Fruit fly (Drosophila melanogaster) whole organism, embryonic: ENCODE data around the gene CG8289.

Experiments used
- Blimp-1 ChIP-seq: fragments of 200-800 bp; sonication (Bioruptor generic); optimal IDR thresholded peaks from 3 replicates; lab custom pipeline; 2018; ENCODE audit warnings: missing biosample characterization, missing genetic modification characterization, mild to moderate bottlenecking, moderate library complexity, missing genetic modification reagents
- CG1024 ChIP-seq: fragments of 200-800 bp; sonication (Bioruptor generic); IDR thresholded peaks from 2 replicates; pipeline ENCODE4 v1.3.6; 2022; ENCODE audit warnings: missing biosample characterization, missing genetic modification characterization
- CG12236 ChIP-seq: fragments of 200-800 bp; sonication (Bioruptor generic); optimal IDR thresholded peaks from 2 replicates; lab custom pipeline; 2016; ENCODE audit warnings: missing biosample characterization, missing genetic modification characterization
- CG13123 ChIP-seq: fragments of 200-800 bp; sonication (Bioruptor generic); optimal IDR thresholded peaks from 2 replicates; lab custom pipeline; 2016; ENCODE audit warnings: missing biosample characterization, missing genetic modification characterization
- CTCF ChIP-seq: fragments of 200-800 bp; sonication (Bioruptor generic); optimal IDR thresholded peaks from 2 replicates; lab custom pipeline; 2017; ENCODE audit warnings: missing biosample characterization, mild to moderate bottlenecking, missing genetic modification characterization, moderate library complexity
- Hsf ChIP-seq: fragments of 200-800 bp; sonication (Bioruptor generic); optimal IDR thresholded peaks from 3 replicates; lab custom pipeline; 2016; ENCODE audit warnings: missing biosample characterization, missing genetic modification characterization
- Med ChIP-seq: fragments of 200-800 bp; sonication (Bioruptor generic); peaks from one replicate; lab custom pipeline; 2016; ENCODE audit warnings: missing biosample characterization, missing genetic modification characterization, mild to moderate bottlenecking, inconsistent platforms, moderate library complexity
- Oli ChIP-seq: fragments of 200-800 bp; sonication (Bioruptor generic); optimal IDR thresholded peaks from 2 replicates; lab custom pipeline; 2018; ENCODE audit warnings: missing biosample characterization, mild to moderate bottlenecking, missing genetic modification characterization, moderate library complexity
- Pdp1 ChIP-seq, 2 experiments: fragments of 200-800 bp; sonication (Bioruptor generic); optimal IDR thresholded peaks; 3 replicates each; lab custom pipeline; 2016; ENCODE audit warnings: missing biosample characterization in 2 of 2, missing genetic modification characterization in 2 of 2, mild to moderate bottlenecking in 1 of 2, moderate library complexity in 1 of 2
- Spps ChIP-seq: fragments of 200-800 bp; sonication (Bioruptor generic); optimal IDR thresholded peaks from 2 replicates; lab custom pipeline; 2018; ENCODE audit warnings: missing biosample characterization, mild to moderate bottlenecking, missing genetic modification characterization
- Ssrp ChIP-seq: fragments of 200-800 bp; sonication (Bioruptor generic); optimal IDR thresholded peaks from 2 replicates; lab custom pipeline; 2018; ENCODE audit warnings: missing biosample characterization, mild to moderate bottlenecking, missing genetic modification characterization, moderate library complexity
- abd-A ChIP-seq: fragments of 200-800 bp; sonication (Bioruptor generic); optimal IDR thresholded peaks from 3 replicates; lab custom pipeline; 2019; ENCODE audit warnings: missing biosample characterization, mild to moderate bottlenecking, missing genetic modification characterization, moderate library complexity
- ap ChIP-seq: fragments of 200-800 bp; sonication (Bioruptor generic); IDR thresholded peaks from 2 replicates; pipeline ENCODE4 v1.3.6; 2022; ENCODE audit warnings: missing biosample characterization, missing genetic modification characterization
- cad ChIP-seq: fragments of >200 bp; optimal IDR thresholded peaks from 2 replicates; lab custom pipeline; 2017; ENCODE audit warnings: missing biosample characterization, missing genetic modification characterization
- chinmo ChIP-seq: fragments of 200-800 bp; sonication (Bioruptor generic); IDR thresholded peaks from 4 replicates; pipeline ENCODE4 v1.3.6; 2022; ENCODE audit warnings: missing biosample characterization, missing genetic modification characterization; ENCODE audit not compliant: partially characterized antibody
- row ChIP-seq: fragments of 200-800 bp; sonication (Bioruptor generic); IDR thresholded peaks from 3 replicates; pipeline ENCODE4 v1.3.6; 2022; ENCODE audit warnings: missing biosample characterization, missing genetic modification characterization
- sd ChIP-seq: fragments of 200-800 bp; sonication (Bioruptor generic); optimal IDR thresholded peaks from 3 replicates; lab custom pipeline; 2018; ENCODE audit warnings: missing biosample characterization, mild to moderate bottlenecking, missing genetic modification characterization, moderate library complexity
- sens ChIP-seq: fragments of 200-800 bp; sonication (Bioruptor generic); peaks from one replicate; lab custom pipeline; 2016; ENCODE audit warnings: missing biosample characterization, missing genetic modification characterization
- sna ChIP-seq: fragments of 200-800 bp; sonication (Bioruptor generic); IDR thresholded peaks from 2 replicates; pipeline ENCODE4 v1.3.6; 2022; ENCODE audit warnings: missing biosample characterization, missing genetic modification characterization; ENCODE audit not compliant: partially characterized antibody
- unc-4 ChIP-seq: fragments of 200-800 bp; sonication (Bioruptor generic); IDR thresholded peaks from 2 replicates; pipeline ENCODE4 v1.3.6; 2022; ENCODE audit warnings: missing biosample characterization, missing genetic modification characterization; ENCODE audit not compliant: partially characterized antibody
- vvl ChIP-seq: fragments of 200-800 bp; sonication (Bioruptor generic); IDR thresholded peaks from 2 replicates; pipeline ENCODE4 v1.3.6; 2022; ENCODE audit warnings: missing biosample characterization, missing genetic modification characterization

The CG8289 gene

dm6 chrX:17588134-17588533 is 47.7 kb downstream of the CG8289 start (continued):
- peak; percentile 71 for TF ChIP-seq sens
- no peak for TF ChIP-seq sna (GFP tag; lab: Robert Waterston, UW)
- no peak for TF ChIP-seq Hsf
- TF ChIP-seq CG1024, result no peak
- TF ChIP-seq Oli, result peak; percentile 48
- TF ChIP-seq cad, result no peak

DNA sequence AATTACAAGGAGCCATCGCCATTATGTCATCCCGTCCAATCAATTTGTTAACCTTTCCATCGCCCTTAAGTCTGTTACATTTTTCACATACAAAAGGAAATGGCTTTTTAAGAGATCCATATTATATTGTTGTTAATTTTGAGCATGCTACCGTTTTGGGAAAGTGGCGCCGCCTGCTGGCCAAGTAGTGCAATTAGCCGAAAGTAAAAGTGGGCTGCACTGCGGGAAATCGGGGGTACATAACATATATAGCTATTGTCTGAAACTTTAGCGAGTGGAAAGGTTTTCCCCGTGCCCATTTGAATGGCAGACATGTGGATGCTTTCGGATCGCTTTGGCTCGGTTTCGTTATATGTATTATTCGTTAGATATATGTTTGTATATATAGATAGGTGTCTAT is 50.0 kb downstream of the CG8289 start:
- TF ChIP-seq Pdp1 (GFP tag; optimal IDR thresholded peaks at IDR 0.05; lab: Kevin White, UChicago) (no peak), Med (GFP tag; lab: Kevin White, UChicago) (peak; percentile 35), CTCF (GFP tag; lab: Kevin White, UChicago) (peak; percentile 85), ap (GFP tag; lab: Robert Waterston, UW) (no peak), Blimp-1 (peak; percentile 92), unc-4 (GFP tag; lab: Robert Waterston, UW) (no peak), Spps (tag; lab: Kevin White, UChicago) (no peak), row (GFP tag; lab: Robert Waterston, UW) (0 out of 3 replicates have a peak, but pooled peaks have one; percentile 18)

DNA sequence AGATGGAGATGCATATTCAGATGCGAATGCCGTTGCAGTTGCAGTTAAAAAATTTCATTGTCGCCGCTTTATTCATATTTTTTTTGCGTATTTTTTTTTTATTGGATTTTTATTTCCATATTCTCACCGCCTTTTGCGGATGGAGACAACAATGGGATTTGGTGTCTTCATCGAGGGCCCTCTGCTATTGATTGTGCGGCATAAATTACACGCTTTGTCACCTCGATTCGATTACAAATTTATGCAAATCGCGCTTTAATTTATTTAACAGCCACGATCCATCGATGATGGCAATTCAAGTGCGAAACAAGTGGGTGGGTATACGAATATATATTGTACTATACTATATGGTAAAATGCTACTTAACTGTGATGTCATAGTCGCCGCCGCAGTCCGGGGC is 52.1 kb downstream of the CG8289 start:
- TF ChIP-seq vvl, result peak; percentile 78
- TF ChIP-seq chinmo, result peak; percentile 62; the same call in 2 of the 4 replicates
- TF ChIP-seq CG13123 (GFP tag; lab: Kevin White, UChicago), result no peak
- peak; percentile 63 for TF ChIP-seq sd (tag; lab: Kevin White, UChicago)
- no peak for TF ChIP-seq Ssrp (tag; lab: Kevin White, UChicago)
- no peak for TF ChIP-seq CG12236 (GFP tag; lab: Kevin White, UChicago)
- TF ChIP-seq abd-A (tag; lab: Kevin White, UChicago), result peak; percentile 50
